Fruit fly (Drosophila melanogaster) whole organism, embryonic: ENCODE results near the gene CG33791.

Experiments used
- Ada2b ChIP-seq: fragments of 200-800 bp; sonication (Bioruptor generic); IDR thresholded peaks from 2 replicates; pipeline ENCODE4 v1.3.6; 2022; ENCODE audit warnings: missing biosample characterization, missing genetic modification characterization
- Aef1 ChIP-seq: fragments of 200-800 bp; sonication (Bioruptor generic); IDR thresholded peaks from 3 replicates; pipeline ENCODE4 v1.3.6; 2022; ENCODE audit warnings: missing biosample characterization, missing genetic modification characterization
- B-H1 ChIP-seq: fragments of 200-800 bp; sonication (Bioruptor generic); IDR thresholded peaks from 3 replicates; pipeline ENCODE4 v1.3.6; 2022; ENCODE audit warnings: missing biosample characterization, missing genetic modification characterization
- BtbVII ChIP-seq: fragments of 200-800 bp; sonication (Bioruptor generic); optimal IDR thresholded peaks from 3 replicates; lab custom pipeline; 2017; ENCODE audit warnings: missing biosample characterization, mild to moderate bottlenecking, missing genetic modification characterization
- CG10209 ChIP-seq: fragments of 200-800 bp; sonication (Bioruptor generic); optimal IDR thresholded peaks from 3 replicates; lab custom pipeline; 2017; ENCODE audit warnings: missing biosample characterization, mild to moderate bottlenecking, missing genetic modification characterization, missing genetic modification reagents
- CG10543 ChIP-seq: fragments of 200-800 bp; sonication (Bioruptor generic); optimal IDR thresholded peaks from 3 replicates; lab custom pipeline; 2017; ENCODE audit warnings: missing biosample characterization, mild to moderate bottlenecking, missing genetic modification characterization, moderate library complexity
- CG11695 ChIP-seq: fragments of 200-800 bp; sonication (Bioruptor generic); IDR thresholded peaks from 3 replicates; pipeline ENCODE4 v1.3.6; 2022; ENCODE audit warnings: missing biosample characterization, missing genetic modification characterization
- CG12071 ChIP-seq: fragments of 200-800 bp; sonication (Bioruptor generic); optimal IDR thresholded peaks from 3 replicates; lab custom pipeline; 2018; ENCODE audit warnings: missing biosample characterization, mild to moderate bottlenecking, missing genetic modification characterization
- CG13624 ChIP-seq: fragments of 200-800 bp; sonication (Bioruptor generic); optimal IDR thresholded peaks from 2 replicates; lab custom pipeline; 2016; ENCODE audit warnings: missing biosample characterization, missing genetic modification characterization
- CG14710 ChIP-seq: fragments of 200-800 bp; sonication (Bioruptor generic); optimal IDR thresholded peaks from 3 replicates; lab custom pipeline; 2019; ENCODE audit warnings: missing biosample characterization, mild to moderate bottlenecking, missing genetic modification characterization, moderate library complexity
- CG15601 ChIP-seq: fragments of 200-800 bp; sonication (Bioruptor generic); optimal IDR thresholded peaks from 3 replicates; lab custom pipeline; 2019; ENCODE audit warnings: missing biosample characterization, mild to moderate bottlenecking, missing genetic modification characterization, moderate library complexity
- CG17186 ChIP-seq: fragments of 200-800 bp; sonication (Bioruptor generic); optimal IDR thresholded peaks from 3 replicates; lab custom pipeline; 2017; ENCODE audit warnings: missing biosample characterization, missing genetic modification reagents, missing genetic modification characterization
- CG17612 ChIP-seq: fragments of 200-800 bp; sonication (Bioruptor generic); IDR thresholded peaks from 2 replicates; pipeline ENCODE4 v1.3.6; 2022; ENCODE audit warnings: missing biosample characterization, missing genetic modification characterization
- CG32767 ChIP-seq: fragments of 200-800 bp; sonication (Bioruptor generic); IDR thresholded peaks from 2 replicates; pipeline ENCODE4 v1.3.6; 2022; ENCODE audit warnings: missing biosample characterization, missing genetic modification characterization
- CG33213 ChIP-seq: fragments of 200-800 bp; sonication (Bioruptor generic); optimal IDR thresholded peaks from 3 replicates; lab custom pipeline; 2016; ENCODE audit warnings: missing biosample characterization, missing genetic modification characterization
- CG4282 ChIP-seq: fragments of 200-800 bp; sonication (Bioruptor generic); optimal IDR thresholded peaks from 2 replicates; lab custom pipeline; 2016; ENCODE audit warnings: missing biosample characterization, missing genetic modification characterization
- CG4360 ChIP-seq: fragments of 200-800 bp; sonication (Bioruptor generic); IDR thresholded peaks from 2 replicates; pipeline ENCODE4 v1.3.6; 2022; ENCODE audit warnings: missing biosample characterization, missing genetic modification characterization
- CG4424 ChIP-seq: fragments of 200-800 bp; sonication (Bioruptor generic); optimal IDR thresholded peaks from 3 replicates; lab custom pipeline; 2016; ENCODE audit warnings: missing biosample characterization, missing genetic modification characterization
- CG5953 ChIP-seq: fragments of 200-800 bp; sonication (Bioruptor generic); IDR thresholded peaks from 2 replicates; pipeline ENCODE4 v1.3.6; 2022; ENCODE audit warnings: missing biosample characterization, missing genetic modification characterization
- CG8359 ChIP-seq: fragments of 200-800 bp; sonication (Bioruptor generic); optimal IDR thresholded peaks from 2 replicates; lab custom pipeline; 2017; ENCODE audit warnings: missing biosample characterization, mild to moderate bottlenecking, missing genetic modification characterization, borderline replicate concordance
- CG9215 ChIP-seq: fragments of 200-800 bp; sonication (Bioruptor generic); IDR thresholded peaks from 2 replicates; pipeline ENCODE4 v1.3.6; 2022; ENCODE audit warnings: missing biosample characterization, missing genetic modification characterization
- CG9727 ChIP-seq: fragments of 200-800 bp; sonication (Bioruptor generic); optimal IDR thresholded peaks from 3 replicates; lab custom pipeline; 2017; ENCODE audit warnings: missing biosample characterization, mild to moderate bottlenecking, missing genetic modification characterization
- CG9817 ChIP-seq: fragments of 200-800 bp; sonication (Bioruptor generic); optimal IDR thresholded peaks from 2 replicates; lab custom pipeline; 2018; ENCODE audit warnings: missing biosample characterization, mild to moderate bottlenecking, missing genetic modification characterization, moderate library complexity
- Chrac-16 ChIP-seq: fragments of 200-800 bp; sonication (Bioruptor generic); optimal IDR thresholded peaks from 3 replicates; lab custom pipeline; 2016; ENCODE audit warnings: missing biosample characterization, missing genetic modification characterization
- Dad ChIP-seq: fragments of 200-800 bp; sonication (Bioruptor generic); optimal IDR thresholded peaks from 3 replicates; lab custom pipeline; 2016; ENCODE audit warnings: missing biosample characterization, missing genetic modification characterization
- Deaf1 ChIP-seq: fragments of 200-800 bp; optimal IDR thresholded peaks from 3 replicates; lab custom pipeline; 2019; ENCODE audit warnings: missing biosample characterization, mild to moderate bottlenecking, missing genetic modification characterization, moderate library complexity
- Doc3 ChIP-seq: fragments of 200-800 bp; sonication (Bioruptor generic); IDR thresholded peaks from 3 replicates; pipeline ENCODE4 v1.3.6; 2022; ENCODE audit warnings: missing biosample characterization, missing genetic modification characterization; ENCODE audit not compliant: partially characterized antibody
- E2f1 ChIP-seq: fragments of 200-800 bp; sonication (Bioruptor generic); IDR thresholded peaks from 2 replicates; pipeline ENCODE4 v1.3.6; 2022; ENCODE audit warnings: missing biosample characterization, missing genetic modification characterization
- Ets65A ChIP-seq: fragments of 200-800 bp; sonication (Bioruptor generic); peaks from one replicate; lab custom pipeline; 2016; ENCODE audit warnings: missing biosample characterization, missing genetic modification characterization
- Fer1 ChIP-seq: fragments of 200-800 bp; sonication (Bioruptor generic); optimal IDR thresholded peaks from 2 replicates; lab custom pipeline; 2017; ENCODE audit warnings: missing biosample characterization, mild to moderate bottlenecking, missing genetic modification characterization
- Gsc ChIP-seq: fragments of 200-800 bp; sonication (Bioruptor generic); IDR thresholded peaks from 2 replicates; pipeline ENCODE4 v1.3.6; 2022; ENCODE audit warnings: missing biosample characterization, missing genetic modification characterization
- Hmx ChIP-seq: fragments of 200-800 bp; sonication (Bioruptor generic); optimal IDR thresholded peaks from 2 replicates; lab custom pipeline; 2016; ENCODE audit warnings: missing biosample characterization, missing genetic modification characterization
- Lhr ChIP-seq: fragments of 200-800 bp; sonication (Bioruptor generic); optimal IDR thresholded peaks from 3 replicates; lab custom pipeline; 2017; ENCODE audit warnings: mild to moderate bottlenecking, missing biosample characterization, missing genetic modification reagents, missing genetic modification characterization
- Lim3 ChIP-seq: fragments of 200-800 bp; sonication (Bioruptor generic); IDR thresholded peaks from 2 replicates; pipeline ENCODE4 v1.3.6; 2022; ENCODE audit warnings: missing biosample characterization, missing genetic modification characterization
- NC2β ChIP-seq: fragments of 200-800 bp; sonication (Bioruptor generic); optimal IDR thresholded peaks from 2 replicates; lab custom pipeline; 2016; ENCODE audit warnings: missing biosample characterization, missing genetic modification characterization
- Trl ChIP-seq, 3 experiments: fragments of >200 bp in 2 of 3; fragments of 200-800 bp in 1 of 3; sonication (Bioruptor generic) in 1 of 3; optimal IDR thresholded peaks; 2 replicates in 1 of 3; 3 replicates in 2 of 3; lab custom pipeline; 2016 to 2017; ENCODE audit warnings: missing biosample characterization in 1 of 3, missing genetic modification characterization in 1 of 3
- emc ChIP-seq: fragments of 200-800 bp; sonication (Bioruptor generic); optimal IDR thresholded peaks from 2 replicates; lab custom pipeline; 2016; ENCODE audit warnings: missing biosample characterization, missing genetic modification characterization
- fd102C ChIP-seq: fragments of 200-800 bp; sonication (Bioruptor generic); optimal IDR thresholded peaks from 2 replicates; lab custom pipeline; 2018; ENCODE audit warnings: missing biosample characterization, mild to moderate bottlenecking, missing genetic modification characterization, moderate library complexity
- fru ChIP-seq: fragments of >200 bp; optimal IDR thresholded peaks from 2 replicates; lab custom pipeline; 2017
- gem ChIP-seq: fragments of 200-800 bp; sonication (Bioruptor generic); optimal IDR thresholded peaks from 2 replicates; lab custom pipeline; 2019; ENCODE audit warnings: missing biosample characterization, mild to moderate bottlenecking, missing genetic modification characterization, moderate library complexity
- gsb ChIP-seq: fragments of 200-800 bp; sonication (Bioruptor generic); IDR thresholded peaks from 2 replicates; pipeline ENCODE4 v1.3.6; 2022; ENCODE audit warnings: missing biosample characterization, missing genetic modification characterization
- hkb ChIP-seq, 2 experiments: fragments of 200-800 bp in 1 of 2; fragments of >200 bp in 1 of 2; sonication (Bioruptor generic) in 1 of 2; IDR thresholded peaks in 1 of 2; optimal IDR thresholded peaks in 1 of 2; 2 replicates each; pipeline versions ENCODE4 v1.3.6 to Lab custom; 2017 to 2022; ENCODE audit warnings: missing biosample characterization in 1 of 2, missing genetic modification characterization in 1 of 2
- jigr1 ChIP-seq: fragments of 200-800 bp; sonication (Bioruptor generic); IDR thresholded peaks from 3 replicates; pipeline ENCODE4 v1.3.6; 2022; ENCODE audit warnings: missing biosample characterization, missing genetic modification characterization
- mam ChIP-seq: fragments of 200-800 bp; sonication (Bioruptor generic); optimal IDR thresholded peaks from 3 replicates; lab custom pipeline; 2016; ENCODE audit warnings: missing biosample characterization, missing genetic modification characterization
- phol ChIP-seq: fragments of 200-800 bp; sonication (Bioruptor generic); optimal IDR thresholded peaks from 3 replicates; lab custom pipeline; 2018; ENCODE audit warnings: missing biosample characterization, mild to moderate bottlenecking, missing genetic modification characterization, moderate library complexity
- sim ChIP-seq: fragments of 200-800 bp; sonication (Bioruptor generic); IDR thresholded peaks from 2 replicates; pipeline ENCODE4 v1.3.6; 2022; ENCODE audit warnings: missing biosample characterization, missing genetic modification characterization
- slou ChIP-seq: fragments of 200-800 bp; sonication (Bioruptor generic); optimal IDR thresholded peaks from 3 replicates; lab custom pipeline; 2016; ENCODE audit warnings: missing biosample characterization, missing genetic modification characterization
- tll ChIP-seq, 2 experiments: fragments of 200-800 bp in 1 of 2; fragments of >200 bp in 1 of 2; sonication (Bioruptor generic) in 1 of 2; optimal IDR thresholded peaks; 2 replicates each; lab custom pipeline; 2017 to 2019; ENCODE audit warnings: missing biosample characterization in 2 of 2, missing genetic modification characterization in 2 of 2, mild to moderate bottlenecking in 1 of 2, moderate library complexity in 1 of 2
- trh ChIP-seq: fragments of 200-800 bp; sonication (Bioruptor generic); optimal IDR thresholded peaks from 2 replicates; lab custom pipeline; 2016; ENCODE audit warnings: missing biosample characterization, missing genetic modification characterization
- tup ChIP-seq: fragments of 200-800 bp; sonication (Bioruptor generic); optimal IDR thresholded peaks from 2 replicates; lab custom pipeline; 2016; ENCODE audit warnings: missing biosample characterization, mild to moderate bottlenecking, missing genetic modification characterization, moderate library complexity

The CG33791 gene

DNA sequence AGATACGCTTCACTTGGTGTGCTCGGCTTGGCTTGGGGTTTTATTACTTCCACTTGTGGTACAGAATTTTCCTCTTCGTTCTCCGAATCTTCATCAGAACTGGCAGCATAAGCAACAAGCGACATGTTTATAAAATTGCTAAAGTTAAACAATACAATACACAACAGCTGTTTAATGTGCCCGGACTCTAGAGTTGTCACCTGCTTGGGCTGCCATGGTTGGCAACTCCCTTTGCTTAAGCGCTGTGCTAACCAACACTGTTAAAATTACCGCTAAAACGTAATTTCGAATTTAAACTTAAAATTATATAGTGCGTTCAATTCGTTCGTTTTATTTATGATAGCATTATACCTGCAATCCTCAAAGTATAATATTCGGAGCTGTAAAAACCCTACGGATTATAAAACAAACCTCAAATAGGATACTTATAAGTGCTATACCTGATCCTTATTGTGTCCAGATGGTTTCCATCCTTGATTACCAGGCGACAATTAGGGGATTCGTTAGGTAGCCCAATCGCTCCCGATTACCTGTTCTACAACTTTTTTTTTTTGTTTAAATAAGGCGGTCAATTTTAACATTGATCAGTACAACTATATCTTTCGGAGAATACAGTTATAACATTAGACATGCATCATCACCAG is 44.6 kb downstream of the CG33791 start, which contains the start of the genes CG17249 and Bro (continued):
- TF ChIP-seq Lhr (GFP tag; lab: Kevin White, UChicago) (no peak), CG13624 (GFP tag; lab: Kevin White, UChicago) (peak; percentile 97), CG32767 (GFP tag; lab: Robert Waterston, UW) (0 out of 2 replicates have a peak, but pooled peaks have one; percentile 11), trh (GFP tag; lab: Kevin White, UChicago) (no peak), fru (no peak), Lim3 (GFP tag; lab: Robert Waterston, UW) (no peak), Aef1 (GFP tag; lab: Robert Waterston, UW) (no peak), Hmx (GFP tag; lab: Kevin White, UChicago) (no peak), Ets65A (GFP tag; lab: Kevin White, UChicago) (peak; percentile 74), E2f1 (no peak), tup (GFP tag; lab: Kevin White, UChicago) (peak; percentile 14), hkb (optimal IDR thresholded peaks at IDR 0.05; lab: Kevin White, UChicago) (no peak), hkb (GFP tag; IDR thresholded peaks at IDR 0.05; lab: Robert Waterston, UW) (no peak), phol (tag; lab: Kevin White, UChicago) (peak; percentile 37), Ada2b (GFP tag; lab: Robert Waterston, UW) (no peak), slou (GFP tag; lab: Kevin White, UChicago) (no peak), Chrac-16 (GFP tag; lab: Kevin White, UChicago) (peak; percentile 19), CG4424 (GFP tag; lab: Kevin White, UChicago) (no peak), Deaf1 (tag; lab: Kevin White, UChicago) (no peak), sim (GFP tag; lab: Robert Waterston, UW) (no peak), fd102C (GFP tag; lab: Kevin White, UChicago) (no peak), CG4360 (GFP tag; lab: Robert Waterston, UW) (no peak), NC2β (GFP tag; lab: Kevin White, UChicago) (peak; percentile 2), CG17186 (GFP tag; lab: Kevin White, UChicago) (peak; percentile 49), Doc3 (GFP tag; lab: Robert Waterston, UW) (0 out of 3 replicates have a peak, but pooled peaks have one; percentile 21), Fer1 (GFP tag; lab: Kevin White, UChicago) (peak; percentile 19), Gsc (GFP tag; lab: Robert Waterston, UW) (no peak), CG12071 (GFP tag; lab: Kevin White, UChicago) (no peak), Dad (GFP tag; lab: Kevin White, UChicago) (peak; percentile 8), B-H1 (GFP tag; lab: Robert Waterston, UW) (no peak), jigr1 (GFP tag; lab: Robert Waterston, UW) (no peak), CG14710 (peak; percentile 71), Trl (optimal IDR thresholded peaks at IDR 0.05; lab: Kevin White, UChicago) (no peak), Trl (GFP tag; optimal IDR thresholded peaks at IDR 0.05; lab: Kevin White, UChicago) (no peak), CG33213 (GFP tag; lab: Kevin White, UChicago) (peak; percentile 38), mam (GFP tag; lab: Kevin White, UChicago) (peak; percentile 21), CG15601 (no peak), tll (GFP tag; optimal IDR thresholded peaks at IDR 0.05; lab: Kevin White, UChicago) (no peak), CG10209 (no peak), CG8359 (GFP tag; lab: Kevin White, UChicago) (no peak), CG9215 (no peak), CG9727 (GFP tag; lab: Kevin White, UChicago) (no peak), gsb (GFP tag; lab: Robert Waterston, UW) (no peak), emc (GFP tag; lab: Kevin White, UChicago) (no peak), CG10543 (GFP tag; lab: Kevin White, UChicago) (no peak), CG11695 (no peak), CG17612 (no peak), CG4282 (GFP tag; lab: Kevin White, UChicago) (peak; percentile 63), gem (tag; lab: Kevin White, UChicago) (no peak), CG9817 (tag; lab: Kevin White, UChicago) (peak; percentile 16), BtbVII (GFP tag; lab: Kevin White, UChicago) (no peak), CG5953 (GFP tag; lab: Robert Waterston, UW) (no peak)
